Fruit fly (Drosophila melanogaster) whole organism, embryonic: ENCODE data around the gene CG31706.

Experiments
- Antp ChIP-seq: fragments of 200-800 bp; sonication (Bioruptor generic); optimal IDR thresholded peaks from 3 replicates; lab custom pipeline; 2016; ENCODE audit warnings: missing biosample characterization, missing genetic modification characterization
- CG10274 ChIP-seq: fragments of 200-800 bp; sonication (Bioruptor generic); optimal IDR thresholded peaks from 3 replicates; lab custom pipeline; 2017; ENCODE audit warnings: missing biosample characterization, mild to moderate bottlenecking, missing genetic modification characterization
- CG10366 ChIP-seq: fragments of 200-800 bp; sonication (Bioruptor generic); IDR thresholded peaks from 2 replicates; pipeline ENCODE4 v1.3.6; 2022; ENCODE audit warnings: missing biosample characterization, missing genetic modification characterization
- CG11696 ChIP-seq: fragments of 200-800 bp; sonication (Bioruptor generic); IDR thresholded peaks from 2 replicates; pipeline ENCODE4 v1.3.6; 2022; ENCODE audit warnings: missing biosample characterization, missing genetic modification characterization
- CG13296 ChIP-seq: fragments of 200-800 bp; sonication (Bioruptor generic); optimal IDR thresholded peaks from 3 replicates; lab custom pipeline; 2018; ENCODE audit warnings: missing biosample characterization, mild to moderate bottlenecking, missing genetic modification characterization
- CG14014 ChIP-seq: fragments of 200-800 bp; sonication (Bioruptor generic); IDR thresholded peaks from 2 replicates; pipeline ENCODE4 v1.3.6; 2022; ENCODE audit warnings: missing biosample characterization, missing genetic modification characterization
- CG15601 ChIP-seq: fragments of 200-800 bp; sonication (Bioruptor generic); optimal IDR thresholded peaks from 3 replicates; lab custom pipeline; 2019; ENCODE audit warnings: missing biosample characterization, mild to moderate bottlenecking, missing genetic modification characterization, moderate library complexity
- CG15696 ChIP-seq: fragments of 200-800 bp; sonication (Bioruptor generic); optimal IDR thresholded peaks from 2 replicates; lab custom pipeline; 2019; ENCODE audit warnings: missing biosample characterization, mild to moderate bottlenecking, missing genetic modification characterization, moderate library complexity
- CG17361 ChIP-seq: fragments of 200-800 bp; sonication (Bioruptor generic); IDR thresholded peaks from 3 replicates; pipeline ENCODE4 v1.3.6; 2022; ENCODE audit warnings: missing biosample characterization, missing genetic modification characterization
- CG1792 ChIP-seq: fragments of 200-800 bp; sonication (Bioruptor generic); optimal IDR thresholded peaks from 2 replicates; lab custom pipeline; 2016; ENCODE audit warnings: missing biosample characterization, missing genetic modification characterization
- CG1832 ChIP-seq: fragments of 200-800 bp; sonication (Bioruptor generic); optimal IDR thresholded peaks from 2 replicates; lab custom pipeline; 2017; ENCODE audit warnings: missing biosample characterization, mild to moderate bottlenecking, missing genetic modification characterization, inconsistent platforms
- CG2116 ChIP-seq: fragments of 200-800 bp; sonication (Bioruptor generic); optimal IDR thresholded peaks from 3 replicates; lab custom pipeline; 2018; ENCODE audit warnings: missing biosample characterization, mild to moderate bottlenecking, missing genetic modification characterization
- CG30431 ChIP-seq: fragments of 200-800 bp; sonication (Bioruptor generic); optimal IDR thresholded peaks from 2 replicates; lab custom pipeline; 2017; ENCODE audit warnings: missing biosample characterization, missing genetic modification characterization
- CG4820 ChIP-seq: fragments of 200-800 bp; sonication (Bioruptor generic); optimal IDR thresholded peaks from 3 replicates; lab custom pipeline; 2016; ENCODE audit warnings: missing biosample characterization, missing genetic modification characterization
- CG5180 ChIP-seq: fragments of 200-800 bp; sonication (Bioruptor generic); optimal IDR thresholded peaks from 3 replicates; lab custom pipeline; 2017; ENCODE audit warnings: missing biosample characterization, missing genetic modification characterization, mild to moderate bottlenecking, moderate library complexity, missing genetic modification reagents
- CG6854 ChIP-seq: fragments of 200-800 bp; sonication (Bioruptor generic); optimal IDR thresholded peaks from 3 replicates; lab custom pipeline; 2017; ENCODE audit warnings: missing biosample characterization, mild to moderate bottlenecking, missing genetic modification characterization
- CG7839 ChIP-seq: fragments of 200-800 bp; sonication (Bioruptor generic); optimal IDR thresholded peaks from 3 replicates; lab custom pipeline; 2018; ENCODE audit warnings: missing biosample characterization, mild to moderate bottlenecking, missing genetic modification characterization, moderate library complexity
- CG8290 ChIP-seq, 3 experiments: fragments of 200-800 bp; sonication (Bioruptor generic); optimal IDR thresholded peaks; 2 replicates each; lab custom pipeline; 2016 to 2019; ENCODE audit warnings: missing biosample characterization in 3 of 3, missing genetic modification characterization in 3 of 3, mild to moderate bottlenecking in 2 of 3, moderate library complexity in 1 of 3
- CG9215 ChIP-seq: fragments of 200-800 bp; sonication (Bioruptor generic); IDR thresholded peaks from 2 replicates; pipeline ENCODE4 v1.3.6; 2022; ENCODE audit warnings: missing biosample characterization, missing genetic modification characterization
- CG9817 ChIP-seq: fragments of 200-800 bp; sonication (Bioruptor generic); optimal IDR thresholded peaks from 2 replicates; lab custom pipeline; 2018; ENCODE audit warnings: missing biosample characterization, mild to moderate bottlenecking, missing genetic modification characterization, moderate library complexity
- CTCF ChIP-seq: fragments of 200-800 bp; sonication (Bioruptor generic); optimal IDR thresholded peaks from 2 replicates; lab custom pipeline; 2017; ENCODE audit warnings: missing biosample characterization, mild to moderate bottlenecking, missing genetic modification characterization, moderate library complexity
- D ChIP-seq, 2 experiments: fragments of 200-800 bp in 1 of 2; fragments of >200 bp in 1 of 2; sonication (Bioruptor generic) in 1 of 2; optimal IDR thresholded peaks; 2 replicates in 1 of 2; 3 replicates in 1 of 2; lab custom pipeline; 2017; ENCODE audit warnings: mild to moderate bottlenecking in 1 of 2, missing biosample characterization in 1 of 2, missing genetic modification characterization in 1 of 2, missing genetic modification reagents in 1 of 2
- D19A ChIP-seq: fragments of 200-800 bp; optimal IDR thresholded peaks from 3 replicates; lab custom pipeline; 2019; ENCODE audit warnings: missing biosample characterization, mild to moderate bottlenecking, missing genetic modification characterization, moderate library complexity
- Dp ChIP-seq: fragments of 200-800 bp; sonication (Bioruptor generic); optimal IDR thresholded peaks from 2 replicates; lab custom pipeline; 2018; ENCODE audit warnings: missing biosample characterization, mild to moderate bottlenecking, missing genetic modification characterization, moderate library complexity
- Hey ChIP-seq: fragments of 200-800 bp; sonication (Bioruptor generic); optimal IDR thresholded peaks from 3 replicates; lab custom pipeline; 2018; ENCODE audit warnings: missing biosample characterization, mild to moderate bottlenecking, missing genetic modification characterization
- Hr39 ChIP-seq: fragments of >200 bp; optimal IDR thresholded peaks from 2 replicates; lab custom pipeline; 2017
- NFAT ChIP-seq: fragments of 200-800 bp; sonication (Bioruptor generic); IDR thresholded peaks from 2 replicates; pipeline ENCODE4 v1.3.6; 2022; ENCODE audit warnings: missing biosample characterization, missing genetic modification characterization
- NK7.1 ChIP-seq: fragments of 200-800 bp; sonication (Bioruptor generic); optimal IDR thresholded peaks from 3 replicates; lab custom pipeline; 2016; ENCODE audit warnings: missing biosample characterization, missing genetic modification characterization
- Pdp1 ChIP-seq, 2 experiments: fragments of 200-800 bp; sonication (Bioruptor generic); optimal IDR thresholded peaks; 3 replicates each; lab custom pipeline; 2016; ENCODE audit warnings: missing biosample characterization in 2 of 2, missing genetic modification characterization in 2 of 2, mild to moderate bottlenecking in 1 of 2, moderate library complexity in 1 of 2
- Rx ChIP-seq: fragments of 200-800 bp; sonication (Bioruptor generic); IDR thresholded peaks from 2 replicates; pipeline ENCODE4 v1.3.6; 2022; ENCODE audit warnings: missing biosample characterization, missing genetic modification characterization
- Vsx1 ChIP-seq: fragments of 200-800 bp; sonication (Bioruptor generic); optimal IDR thresholded peaks from 2 replicates; lab custom pipeline; 2017; ENCODE audit warnings: missing biosample characterization, mild to moderate bottlenecking, missing genetic modification characterization, missing genetic modification reagents
- amos ChIP-seq: fragments of 200-800 bp; sonication (Bioruptor generic); IDR thresholded peaks from 2 replicates; pipeline ENCODE4 v1.3.6; 2022; ENCODE audit warnings: missing biosample characterization, missing genetic modification characterization; ENCODE audit not compliant: partially characterized antibody
- ap ChIP-seq: fragments of 200-800 bp; sonication (Bioruptor generic); IDR thresholded peaks from 2 replicates; pipeline ENCODE4 v1.3.6; 2022; ENCODE audit warnings: missing biosample characterization, missing genetic modification characterization
- dm ChIP-seq: fragments of 200-800 bp; sonication (Bioruptor generic); optimal IDR thresholded peaks from 3 replicates; lab custom pipeline; 2016; ENCODE audit warnings: missing biosample characterization, missing genetic modification characterization
- gcm ChIP-seq: fragments of 200-800 bp; sonication (Bioruptor generic); optimal IDR thresholded peaks from 2 replicates; lab custom pipeline; 2019; ENCODE audit warnings: missing biosample characterization, mild to moderate bottlenecking, missing genetic modification characterization, moderate library complexity
- grn ChIP-seq: fragments of 200-800 bp; sonication (Bioruptor generic); optimal IDR thresholded peaks from 3 replicates; lab custom pipeline; 2017; ENCODE audit warnings: missing biosample characterization, missing genetic modification characterization
- gro ChIP-seq: fragments of 200-800 bp; sonication (Bioruptor generic); optimal IDR thresholded peaks from 2 replicates; lab custom pipeline; 2016; ENCODE audit warnings: missing biosample characterization, missing genetic modification characterization
- ham ChIP-seq: fragments of 200-800 bp; sonication (Bioruptor generic); IDR thresholded peaks from 2 replicates; pipeline ENCODE4 v1.3.6; 2022; ENCODE audit warnings: missing biosample characterization, missing genetic modification characterization
- lbe ChIP-seq: fragments of 200-800 bp; sonication (Bioruptor generic); optimal IDR thresholded peaks from 2 replicates; lab custom pipeline; 2016; ENCODE audit warnings: missing biosample characterization, mild to moderate bottlenecking, missing genetic modification characterization
- sima ChIP-seq: fragments of 200-800 bp; sonication (Bioruptor generic); optimal IDR thresholded peaks from 2 replicates; lab custom pipeline; 2016; ENCODE audit warnings: missing biosample characterization, missing genetic modification characterization
- slbo ChIP-seq: fragments of 200-800 bp; sonication (Bioruptor generic); IDR thresholded peaks from 2 replicates; pipeline ENCODE4 v1.3.6; 2022; ENCODE audit warnings: missing biosample characterization, missing genetic modification characterization
- so ChIP-seq: fragments of 200-800 bp; sonication (Bioruptor generic); IDR thresholded peaks from 3 replicates; pipeline ENCODE4 v1.3.6; 2022; ENCODE audit warnings: missing biosample characterization, missing genetic modification characterization
- sob ChIP-seq: fragments of 200-800 bp; sonication (Bioruptor generic); IDR thresholded peaks from 2 replicates; pipeline ENCODE4 v1.3.6; 2022; ENCODE audit warnings: missing biosample characterization, missing genetic modification characterization
- vfl ChIP-seq: fragments of 200-800 bp; sonication (Bioruptor generic); optimal IDR thresholded peaks from 2 replicates; lab custom pipeline; 2016; ENCODE audit warnings: missing biosample characterization, missing genetic modification characterization
- wek ChIP-seq: fragments of 200-800 bp; sonication (Bioruptor generic); optimal IDR thresholded peaks from 3 replicates; lab custom pipeline; 2018; ENCODE audit warnings: missing biosample characterization, mild to moderate bottlenecking, missing genetic modification characterization, moderate library complexity
- zf30C ChIP-seq: fragments of 200-800 bp; sonication (Bioruptor generic); optimal IDR thresholded peaks from 3 replicates; lab custom pipeline; 2018; ENCODE audit warnings: missing biosample characterization, mild to moderate bottlenecking, missing genetic modification characterization

CG31706 gene

DNA sequence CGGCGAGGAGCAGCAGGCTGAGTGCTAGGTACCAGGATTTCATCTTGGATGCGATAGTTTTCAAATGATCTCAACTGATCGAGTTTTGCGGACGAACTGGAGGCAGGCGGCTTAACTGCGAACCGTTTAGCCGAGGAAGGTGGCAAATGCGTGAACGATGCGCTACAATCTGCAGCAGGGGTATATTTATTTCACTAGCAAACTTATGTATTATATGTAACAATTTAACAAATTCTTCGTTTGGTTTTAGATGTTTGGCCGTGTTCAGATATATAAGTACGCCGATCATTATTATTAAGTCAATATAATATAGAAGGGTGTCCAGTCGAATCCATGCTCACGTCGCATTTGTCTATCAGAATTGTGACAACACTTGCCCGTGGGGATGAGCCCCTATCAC, at the start of gene CG31706:
Gene CG31706, minus strand, starts transcription at position 101 of the 400 bp plus-strand sequence.
- TF ChIP-seq vfl (no peak), CG4820 (GFP tag; lab: Kevin White, UChicago) (no peak), amos (no peak), Rx (GFP tag; lab: Robert Waterston, UW) (no peak), CG8290 (GFP tag; optimal IDR thresholded peaks at IDR 0.05; lab: Kevin White, UChicago) (no peak), CG8290 (tag; optimal IDR thresholded peaks at IDR 0.05; lab: Kevin White, UChicago) (no peak), CG17361 (GFP tag; lab: Robert Waterston, UW) (no peak), CG14014 (GFP tag; lab: Robert Waterston, UW) (no peak), slbo (GFP tag; lab: Robert Waterston, UW) (peak; percentile 10; the same call in 1 of the 2 replicates), CG15696 (tag; lab: Kevin White, UChicago) (no peak), sob (GFP tag; lab: Robert Waterston, UW) (no peak), CG10274 (GFP tag; lab: Kevin White, UChicago) (peak; percentile 31), CG30431 (no peak), Antp (no peak)

DNA sequence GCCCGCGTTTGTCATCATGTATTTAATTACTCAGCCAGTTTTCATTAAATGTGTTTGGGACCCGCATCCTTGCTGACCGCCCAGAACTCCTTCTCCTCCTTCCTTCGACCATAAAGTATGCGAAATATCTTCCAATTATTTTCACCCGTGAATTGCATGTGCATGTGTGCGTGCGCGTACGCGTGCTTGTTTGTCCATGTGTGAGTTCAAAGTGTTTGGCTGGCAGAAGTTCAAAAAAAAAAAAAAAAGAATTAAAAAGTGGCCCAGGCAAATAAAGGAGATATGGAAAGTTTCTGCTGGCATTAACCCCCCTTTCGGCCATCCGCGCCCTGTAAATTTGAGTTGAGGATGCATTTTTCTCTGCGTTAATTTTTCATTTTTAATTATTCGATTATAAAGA, 23.0 kb upstream of the CG31706 start:
- TF ChIP-seq CG9817 (tag; lab: Kevin White, UChicago) (no peak), Hr39 (lab: Kevin White, UChicago) (peak; percentile 91)
- TF ChIP-seq, all 482 proteins: peak for 1

DNA sequence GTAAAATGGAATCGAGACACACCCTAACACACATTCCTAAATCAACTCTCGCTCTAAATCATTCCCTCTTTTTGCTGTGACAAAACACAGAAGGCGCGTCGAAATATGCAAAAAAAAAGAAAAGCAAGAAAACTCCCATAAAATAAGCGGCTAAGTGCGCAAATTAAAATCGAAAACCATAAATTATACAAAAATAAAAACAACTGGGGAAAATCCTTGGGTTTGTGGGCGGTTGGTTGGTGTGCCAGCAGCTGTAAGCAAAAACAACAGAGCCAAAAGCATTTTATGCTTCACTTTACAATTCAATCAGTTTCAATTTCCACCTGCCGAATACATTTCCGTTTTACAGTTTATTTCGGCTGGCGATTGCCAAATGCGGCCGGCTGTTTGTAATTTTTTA, 5.0 kb upstream of the CG31706 start, which contains the start of gene CG43438:
Gene CG43438, plus strand, starts transcription at position 301 of the 400 bp plus-strand sequence.
- no peak for TF ChIP-seq NK7.1 (GFP tag; lab: Kevin White, UChicago)
- TF ChIP-seq Dp (GFP tag; lab: Kevin White, UChicago) = no peak
- TF ChIP-seq CG15601 = no peak

DNA sequence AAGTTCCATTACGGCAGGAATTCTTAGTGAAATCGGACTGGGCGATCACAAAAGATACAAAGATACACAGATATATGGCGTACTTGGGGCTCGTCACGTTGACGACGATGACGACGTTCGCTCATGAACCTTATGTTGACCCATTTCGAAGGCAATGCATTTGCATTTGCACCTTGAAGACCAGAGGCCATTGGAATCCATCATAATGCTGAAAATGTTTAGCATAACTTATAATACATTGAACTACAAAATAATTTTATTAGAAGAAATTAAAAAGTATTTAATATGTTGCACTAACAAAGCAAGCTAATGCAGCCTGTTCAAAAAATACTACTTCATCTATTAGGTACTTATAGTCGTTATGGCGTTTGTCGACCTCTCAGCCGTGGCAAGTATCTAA, 668 bp upstream of the CG31706 start, which contains the start of gene CG34162:
Gene CG34162, plus strand, starts transcription at position 301 of the 400 bp plus-strand sequence.
- TF ChIP-seq CG1832 (GFP tag; lab: Kevin White, UChicago) (no peak), CG5180 (GFP tag; lab: Kevin White, UChicago) (no peak), gro (no peak), grn (GFP tag; lab: Kevin White, UChicago) (no peak), CG10366 (no peak), CG13296 (GFP tag; lab: Kevin White, UChicago) (no peak), CG11696 (GFP tag; lab: Robert Waterston, UW) (no peak), CG2116 (no peak), zf30C (GFP tag; lab: Kevin White, UChicago) (no peak), Pdp1 (GFP tag; optimal IDR thresholded peaks at IDR 0.05; lab: Kevin White, UChicago) (no peak), D (optimal IDR thresholded peaks at IDR 0.05; lab: Kevin White, UChicago) (no peak), D (GFP tag; optimal IDR thresholded peaks at IDR 0.05; lab: Kevin White, UChicago) (no peak), ap (GFP tag; lab: Robert Waterston, UW) (no peak), sima (GFP tag; lab: Kevin White, UChicago) (no peak), Hey (tag; lab: Kevin White, UChicago) (no peak), NFAT (GFP tag; lab: Robert Waterston, UW) (no peak)

DNA sequence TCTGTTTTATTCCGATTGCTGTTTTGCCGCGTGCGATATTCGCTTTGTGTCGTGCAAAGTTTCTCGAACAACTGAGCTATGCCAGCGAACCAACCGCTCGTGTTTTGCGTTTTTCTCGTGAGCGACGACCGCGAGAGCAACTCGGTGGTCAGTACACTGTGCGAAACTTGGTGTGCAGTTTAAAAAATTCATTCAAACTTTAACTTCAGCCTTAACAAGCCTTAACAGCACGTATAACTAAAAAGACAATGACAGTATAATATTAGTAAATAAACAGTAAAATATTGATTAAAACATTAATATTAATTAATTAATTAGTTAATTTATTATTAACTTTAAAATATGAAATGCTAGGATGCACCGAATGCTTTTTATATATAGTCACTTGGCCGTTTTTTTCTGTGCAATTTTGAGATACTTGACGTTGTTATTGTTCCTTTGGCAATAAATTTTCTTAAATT, 2.7 kb downstream of the CG31706 start, which contains the start of gene CG31705:
Gene CG31705, minus strand, starts transcription at position 77 of the 461 bp plus-strand sequence.
- no peak for TF ChIP-seq so (GFP tag; lab: Robert Waterston, UW)
- no peak for TF ChIP-seq wek (GFP tag; lab: Kevin White, UChicago)
- TF ChIP-seq CG1792 (GFP tag; lab: Kevin White, UChicago) = no peak
- no peak for TF ChIP-seq dm (GFP tag; lab: Kevin White, UChicago)
- TF ChIP-seq CG7839 (tag; lab: Kevin White, UChicago) = peak; percentile 67
- TF ChIP-seq CG6854 = no peak
- TF ChIP-seq ham (GFP tag; lab: Robert Waterston, UW) = no peak
- TF ChIP-seq CTCF (GFP tag; lab: Kevin White, UChicago) = no peak
- no peak for TF ChIP-seq CG15696 (tag; lab: Kevin White, UChicago)
- TF ChIP-seq D19A = no peak
- no peak for TF ChIP-seq CG9215 (GFP tag; lab: Robert Waterston, UW)
- TF ChIP-seq lbe (GFP tag; lab: Kevin White, UChicago) = no peak
- TF ChIP-seq Vsx1 (GFP tag; lab: Kevin White, UChicago) = no peak
- TF ChIP-seq gcm (GFP tag; lab: Kevin White, UChicago) = no peak
